Fruit fly (Drosophila melanogaster) whole organism, prepupa: ENCODE data around the gene bru3.

ENCODE experiments used
- CG10631 ChIP-seq: fragments of 200-800 bp; sonication (Bioruptor generic); optimal IDR thresholded peaks from 2 replicates; lab custom pipeline; 2016; ENCODE audit warnings: missing biosample characterization, missing genetic modification characterization
- CG6163 ChIP-seq: fragments of 200-800 bp; sonication (Bioruptor generic); IDR thresholded peaks from 3 replicates; pipeline ENCODE4 v1.3.6; 2022; ENCODE audit warnings: missing biosample characterization, missing genetic modification characterization
- CG6792 ChIP-seq: fragments of 200-800 bp; sonication (Bioruptor generic); optimal IDR thresholded peaks from 3 replicates; lab custom pipeline; 2016; ENCODE audit warnings: missing biosample characterization, missing genetic modification characterization
- Met ChIP-seq: fragments of 200-800 bp; sonication (Bioruptor generic); optimal IDR thresholded peaks from 3 replicates; lab custom pipeline; 2016; ENCODE audit warnings: missing biosample characterization, missing genetic modification characterization
- esn ChIP-seq: fragments of 200-800 bp; sonication (Bioruptor generic); optimal IDR thresholded peaks from 2 replicates; lab custom pipeline; 2016; ENCODE audit warnings: missing biosample characterization, mild to moderate bottlenecking, missing genetic modification characterization, moderate library complexity
- lz ChIP-seq: fragments of 200-800 bp; sonication (Bioruptor generic); optimal IDR thresholded peaks from 3 replicates; lab custom pipeline; 2016; ENCODE audit warnings: missing biosample characterization, missing genetic modification characterization
- vri ChIP-seq: fragments of 200-800 bp; sonication (Bioruptor generic); optimal IDR thresholded peaks from 3 replicates; lab custom pipeline; 2016; ENCODE audit warnings: missing biosample characterization, mild to moderate bottlenecking, missing genetic modification characterization

DNA sequence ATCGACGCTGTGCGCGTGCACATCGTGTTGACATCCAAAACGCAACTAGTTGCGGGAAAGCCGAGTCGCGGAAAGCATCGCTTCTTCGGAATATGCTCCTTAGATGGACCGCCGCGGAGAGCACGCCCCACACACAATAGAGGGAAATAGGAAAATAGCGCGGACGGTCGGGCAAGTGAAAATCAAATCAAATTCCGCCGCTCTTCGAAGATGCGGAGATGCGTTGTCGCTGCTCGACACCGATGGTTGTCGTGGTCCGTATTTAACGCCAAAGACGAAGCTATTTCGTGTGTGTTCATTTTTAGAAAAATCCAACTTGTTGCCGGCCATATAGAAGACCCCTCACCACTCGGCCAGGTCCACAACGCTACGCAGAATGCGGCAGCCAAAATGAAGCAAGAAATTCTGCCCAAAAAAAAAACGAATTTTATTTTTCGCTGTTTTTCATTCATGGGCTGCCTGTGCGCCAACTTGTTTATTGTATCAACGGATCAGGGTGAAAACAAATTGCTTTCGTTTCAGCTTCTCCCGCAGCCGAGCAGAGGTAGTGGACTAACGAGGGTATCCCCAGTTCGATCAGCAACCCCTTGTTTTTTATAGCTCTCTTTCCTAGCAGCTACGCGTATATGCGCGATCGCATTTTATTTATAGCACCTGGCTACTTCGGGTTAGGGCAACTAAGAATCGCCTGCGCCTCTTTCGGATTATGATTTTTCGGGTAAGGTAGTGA, 283.5 kb downstream of the bru3 start, which contains the start of gene CG10710:
- no peak for TF ChIP-seq CG6792 (GFP tag; lab: Kevin White, UChicago)
- TF ChIP-seq esn (GFP tag; lab: Kevin White, UChicago): no peak
- no peak for TF ChIP-seq CG10631 (GFP tag; lab: Kevin White, UChicago)
- TF ChIP-seq CG6163: no peak
- TF ChIP-seq vri (GFP tag; lab: Kevin White, UChicago): no peak
- TF ChIP-seq lz (GFP tag; lab: Kevin White, UChicago): no peak
- no peak for TF ChIP-seq Met (GFP tag; lab: Kevin White, UChicago)
